Fruit fly (Drosophila melanogaster): ENCODE data around the gene FASN1.
A peak's percentile ranks its signal among the peaks of the same experiment; 100 is the strongest.

Gene FASN1

dm6 chr2L:3055710-3056447, 519 bp upstream of the FASN1 start (continued):
- peak; percentile 15 for TF ChIP-seq CG14710 (tag; optimal IDR thresholded peaks at IDR 0.05)
- TF ChIP-seq mam (GFP tag; optimal IDR thresholded peaks at IDR 0.05) = peak; percentile 52
- TF ChIP-seq CG5245 (GFP tag; optimal IDR thresholded peaks at IDR 0.05) = no peak
- no peak for TF ChIP-seq klu (GFP tag; IDR thresholded peaks at IDR 0.05)
- peak; percentile 27 for TF ChIP-seq Med (GFP tag)
- no peak for TF ChIP-seq prd (optimal IDR thresholded peaks at IDR 0.05)
- peak; percentile 40; the same call in 2 of the 3 replicates for TF ChIP-seq prd (GFP tag; IDR thresholded peaks at IDR 0.05)
- TF ChIP-seq Sry-β (GFP tag; optimal IDR thresholded peaks at IDR 0.05) = no peak
- peak; percentile 45 for TF ChIP-seq Oli (tag; optimal IDR thresholded peaks at IDR 0.05)
- no peak for TF ChIP-seq insv (GFP tag; optimal IDR thresholded peaks at IDR 0.05)
- TF ChIP-seq CG11398 (GFP tag; optimal IDR thresholded peaks at IDR 0.05) = no peak
- peak; percentile 24 for TF ChIP-seq Abd-B (GFP tag; optimal IDR thresholded peaks at IDR 0.05)
- TF ChIP-seq Ptx1 (GFP tag; IDR thresholded peaks at IDR 0.05) = peak; percentile 52
- peak; percentile 13 for TF ChIP-seq CG1647 (GFP tag; optimal IDR thresholded peaks at IDR 0.05)
- no peak for TF ChIP-seq sisA (GFP tag; IDR thresholded peaks at IDR 0.05)
- peak; percentile 46 for TF ChIP-seq gfzf (GFP tag; optimal IDR thresholded peaks at IDR 0.05)
- TF ChIP-seq CG4424 (GFP tag; optimal IDR thresholded peaks at IDR 0.05) = peak; percentile 52
- TF ChIP-seq amos (GFP tag; IDR thresholded peaks at IDR 0.05; ENCODE audit: partially characterized antibody) = peak; percentile 56; the same call in 1 of the 2 replicates
- TF ChIP-seq Neu2 (GFP tag; optimal IDR thresholded peaks at IDR 0.05; ENCODE audit: borderline replicate concordance) = peak; percentile 45
- TF ChIP-seq Ets65A (GFP tag) = peak; percentile 94
- TF ChIP-seq toy (GFP tag; IDR thresholded peaks at IDR 0.05) = no peak
- peak; percentile 53 for TF ChIP-seq Dref (GFP tag; IDR thresholded peaks at IDR 0.05)
- TF ChIP-seq lmd (GFP tag; IDR thresholded peaks at IDR 0.05) = peak; percentile 23; the same call in 1 of the 2 replicates
- TF ChIP-seq Sox102F (GFP tag; optimal IDR thresholded peaks at IDR 0.05) = no peak
- peak; percentile 6 for TF ChIP-seq CG10267 (tag; optimal IDR thresholded peaks at IDR 0.05)
- no peak for TF ChIP-seq disco-r (GFP tag; optimal IDR thresholded peaks at IDR 0.05)
- peak; percentile 71 for TF ChIP-seq CG18619 (GFP tag; optimal IDR thresholded peaks at IDR 0.05)
- TF ChIP-seq CG7372 (GFP tag; IDR thresholded peaks at IDR 0.05) = no peak
- peak; percentile 24 for TF ChIP-seq CHES-1-like (GFP tag; optimal IDR thresholded peaks at IDR 0.05)
- TF ChIP-seq Hr3 (GFP tag; optimal IDR thresholded peaks at IDR 0.05) = peak; percentile 54
- no peak for TF ChIP-seq ato (GFP tag; IDR thresholded peaks at IDR 0.05; ENCODE audit: partially characterized antibody)
- TF ChIP-seq ab (GFP tag; optimal IDR thresholded peaks at IDR 0.05) = no peak
- TF ChIP-seq sc (optimal IDR thresholded peaks at IDR 0.05) = no peak
- TF ChIP-seq sc (GFP tag; optimal IDR thresholded peaks at IDR 0.05) = peak; percentile 22
- peak; percentile 20 for TF ChIP-seq crc (GFP tag; optimal IDR thresholded peaks at IDR 0.05)
- no peak for TF ChIP-seq pb (GFP tag; optimal IDR thresholded peaks at IDR 0.05)
- TF ChIP-seq ems (GFP tag; optimal IDR thresholded peaks at IDR 0.05) = peak; percentile 30
- peak; percentile 31 for TF ChIP-seq org-1 (GFP tag; optimal IDR thresholded peaks at IDR 0.05)

dm6 chr2L:3057951-3058771, 1.8 kb downstream of the FASN1 start:
- TF ChIP-seq CG5180 (GFP tag; optimal IDR thresholded peaks at IDR 0.05) (peak; percentile 15), CG15011 (GFP tag; optimal IDR thresholded peaks at IDR 0.05) (peak; percentile 13), Eip74EF (GFP tag; optimal IDR thresholded peaks at IDR 0.05) (peak in 1 of 2 experiments; percentile 50), Vsx1 (GFP tag; optimal IDR thresholded peaks at IDR 0.05) (peak; percentile 98), CG3163 (GFP tag; optimal IDR thresholded peaks at IDR 0.05) (no peak), ash1 (GFP tag; optimal IDR thresholded peaks at IDR 0.05) (peak; percentile 4), CG6854 (GFP tag; optimal IDR thresholded peaks at IDR 0.05) (no peak), mirr (GFP tag; optimal IDR thresholded peaks at IDR 0.05) (peak; percentile 94), gro (GFP tag; optimal IDR thresholded peaks at IDR 0.05) (peak; percentile 89), sens (GFP tag) (peak; percentile 69), Dref (GFP tag; IDR thresholded peaks at IDR 0.05) (no peak), kni (GFP tag; optimal IDR thresholded peaks at IDR 0.05) (peak; percentile 58), cwo (GFP tag; optimal IDR thresholded peaks at IDR 0.05) (peak; percentile 90)
